Worm (Caenorhabditis elegans) whole organism, late embryonic: ENCODE measurements around the gene C04E6.7.

ENCODE experiments used
- ama-1 ChIP-seq: fragments of 150-350 bp; optimal IDR thresholded peaks from 2 replicates; lab custom pipeline; 2014
- hlh-30 ChIP-seq: sonication (generic microtip); optimal IDR thresholded peaks from 2 replicates; lab custom pipeline; 2017; ENCODE audit warnings: antibody characterized with exemption, missing genetic modification characterization, missing compliant biosample characterization; ENCODE audit not compliant: insufficient read depth
- nhr-232 ChIP-seq: sonication (generic microtip); optimal IDR thresholded peaks from 2 replicates; lab custom pipeline; 2016; ENCODE audit warnings: missing genetic modification characterization, missing compliant biosample characterization
- pag-3 ChIP-seq: sonication (generic microtip); optimal IDR thresholded peaks from 2 replicates; lab custom pipeline; 2016; ENCODE audit warnings: missing compliant biosample characterization, missing genetic modification characterization, borderline replicate concordance
- sdc-2 ChIP-seq: sonication (generic microtip); optimal IDR thresholded peaks from 2 replicates; lab custom pipeline; 2016; ENCODE audit warnings: missing genotype, missing genetic modification characterization, missing compliant biosample characterization
- tbx-2 ChIP-seq: sonication (generic microtip); optimal IDR thresholded peaks from 2 replicates; lab custom pipeline; 2016; ENCODE audit warnings: missing genetic modification characterization, missing compliant biosample characterization

DNA sequence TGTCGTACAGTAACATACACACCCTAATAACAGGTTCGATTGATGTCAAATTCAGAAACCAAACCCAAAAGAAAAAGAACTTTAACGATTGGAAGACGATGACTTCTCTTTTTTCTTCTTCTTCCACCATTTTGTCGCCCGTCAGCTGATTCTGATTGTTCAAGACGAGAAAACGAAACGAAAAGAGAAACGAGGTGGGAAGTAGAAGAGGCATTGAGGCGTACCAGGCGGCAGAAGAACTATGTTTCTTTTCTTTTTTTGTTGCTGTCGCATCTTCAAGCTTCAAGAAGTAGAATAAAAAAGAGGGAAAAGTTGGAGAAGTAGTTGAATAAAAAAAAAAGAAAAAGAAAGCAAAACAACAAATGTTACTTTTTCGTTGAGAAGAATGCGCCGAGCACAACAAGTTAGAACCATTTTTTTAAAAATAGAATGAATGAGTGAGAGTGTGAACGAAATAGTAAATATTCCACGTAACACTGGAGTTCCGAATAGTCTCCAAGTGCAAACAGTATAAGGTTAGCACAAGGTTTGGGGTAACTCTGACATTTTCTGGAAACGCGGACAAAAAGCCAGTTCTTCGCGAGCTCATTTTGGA lies 45.0 kb upstream of the C04E6.7 start:
- TF ChIP-seq ama-1: no peak
- no peak for TF ChIP-seq nhr-232 (tag; lab: Kevin White, UChicago)
- TF ChIP-seq hlh-30 (tag; lab: Kevin White, UChicago): no peak
- no peak for TF ChIP-seq pag-3 (tag; lab: Kevin White, UChicago)
- no peak for TF ChIP-seq tbx-2
- TF ChIP-seq sdc-2 (tag; lab: Kevin White, UChicago): no peak
